Worm (Caenorhabditis elegans) whole organism, L3 larva: Measurements from ENCODE around the gene irk-2.

Experiments
- ama-1 ChIP-seq: fragments of 150-350 bp; optimal IDR thresholded peaks from 2 replicates; lab custom pipeline; 2018
- ceh-82 ChIP-seq: fragments of 150-350 bp; optimal IDR thresholded peaks from 2 replicates; lab custom pipeline; 2014; ENCODE audit warnings: missing biosample characterization, missing genetic modification characterization
- elt-2 ChIP-seq: sonication (generic microtip); optimal IDR thresholded peaks from 2 replicates; lab custom pipeline; 2016; ENCODE audit warnings: missing genetic modification reagents, mild to moderate bottlenecking, missing genetic modification characterization, missing compliant biosample characterization
- elt-3 ChIP-seq, 3 experiments: fragments of 150-350 bp in 1 of 3; sonication (generic microtip) in 2 of 3; optimal IDR thresholded peaks; 2 replicates in 2 of 3; 4 replicates in 1 of 3; lab custom pipeline; 2014 to 2017; ENCODE audit warnings: missing biosample characterization in 3 of 3, missing genetic modification characterization in 3 of 3
- lsy-12 ChIP-seq: sonication (generic microtip); optimal IDR thresholded peaks from 2 replicates; lab custom pipeline; 2016; ENCODE audit warnings: mild to moderate bottlenecking, missing genetic modification characterization, missing compliant biosample characterization
- nhr-43 ChIP-seq: sonication (generic microtip); optimal IDR thresholded peaks from 2 replicates; lab custom pipeline; 2016; ENCODE audit warnings: mild to moderate bottlenecking, missing genetic modification characterization, missing compliant biosample characterization; ENCODE audit not compliant: poor library complexity, severe bottlenecking
- snpc-4 ChIP-seq: fragments of 150-350 bp; optimal IDR thresholded peaks from 2 replicates; lab custom pipeline; 2014; ENCODE audit warnings: missing biosample characterization, missing genetic modification characterization
- zag-1 ChIP-seq: fragments of 150-350 bp; optimal IDR thresholded peaks from 2 replicates; lab custom pipeline; 2014; ENCODE audit warnings: missing biosample characterization, missing genetic modification characterization

DNA sequence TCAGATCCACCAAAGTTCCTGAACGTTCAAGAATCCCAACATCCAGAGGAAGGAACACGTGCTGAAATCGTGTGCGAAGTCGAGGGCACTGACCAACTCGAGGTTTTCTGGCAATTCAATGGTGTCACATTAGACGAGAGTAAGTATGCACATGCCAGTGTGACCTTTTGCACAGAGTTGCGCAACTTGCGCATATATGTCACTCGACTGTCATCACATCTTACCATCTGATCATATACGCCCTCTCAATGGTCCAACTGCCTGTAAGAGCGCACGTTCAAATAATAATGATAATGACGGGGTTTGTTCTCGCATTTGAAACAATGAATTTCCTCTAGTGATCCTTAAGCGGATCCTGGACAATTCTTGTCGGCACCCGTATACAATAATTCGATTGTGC, 18.0 kb downstream of the irk-2 start:
- TF ChIP-seq lsy-12 (tag; lab: Kevin White, UChicago) (no peak), ceh-82 (tag; lab: Kevin White, UChicago) (no peak), elt-3 (tag; optimal IDR thresholded peaks at IDR 0.05; lab: Kevin White, UChicago) (no peak), elt-2 (tag; lab: Kevin White, UChicago) (no peak), zag-1 (tag; lab: Kevin White, UChicago) (no peak), ama-1 (lab: Kevin White, UChicago) (no peak), nhr-43 (tag; lab: Kevin White, UChicago) (no peak), snpc-4 (tag; lab: Kevin White, UChicago) (no peak)
